Worm (Caenorhabditis elegans) whole organism, late embryonic: ENCODE measurements around the gene ddl-2.

Source experiments
- K02D7.2 ChIP-seq: sonication (generic microtip); optimal IDR thresholded peaks from 2 replicates; lab custom pipeline; 2017; ENCODE audit warnings: mild to moderate bottlenecking, missing genetic modification characterization, missing compliant biosample characterization
- ceh-18 ChIP-seq: sonication (generic microtip); optimal IDR thresholded peaks from 2 replicates; lab custom pipeline; 2016; ENCODE audit warnings: missing genetic modification characterization, missing compliant biosample characterization
- ceh-34 ChIP-seq: sonication (generic microtip); optimal IDR thresholded peaks from 2 replicates; lab custom pipeline; 2016; ENCODE audit warnings: mild to moderate bottlenecking, missing genetic modification characterization, missing compliant biosample characterization
- ceh-48 ChIP-seq: sonication (generic microtip); optimal IDR thresholded peaks from 2 replicates; lab custom pipeline; 2016; ENCODE audit warnings: missing genetic modification characterization, inconsistent platforms, missing compliant biosample characterization
- dmd-4 ChIP-seq: sonication (generic microtip); optimal IDR thresholded peaks from 2 replicates; lab custom pipeline; 2016; ENCODE audit warnings: borderline replicate concordance, missing genetic modification characterization, missing compliant biosample characterization
- fkh-10 ChIP-seq: fragments of 150-350 bp; optimal IDR thresholded peaks from 2 replicates; lab custom pipeline; 2014; ENCODE audit warnings: missing biosample characterization, missing genetic modification reagents, missing genetic modification characterization
- gmeb-2 ChIP-seq: sonication (generic microtip); optimal IDR thresholded peaks from 2 replicates; lab custom pipeline; 2016; ENCODE audit warnings: missing genetic modification characterization, inconsistent platforms, missing compliant biosample characterization
- nfya-1 ChIP-seq: sonication (generic microtip); optimal IDR thresholded peaks from 2 replicates; lab custom pipeline; 2017; ENCODE audit warnings: missing genetic modification characterization, mild to moderate bottlenecking, missing compliant biosample characterization, antibody characterized with exemption, moderate library complexity
- nhr-11 ChIP-seq: fragments of 150-350 bp; optimal IDR thresholded peaks from 2 replicates; lab custom pipeline; 2014; ENCODE audit warnings: missing biosample characterization, missing genetic modification characterization
- odd-2 ChIP-seq: sonication (generic microtip); optimal IDR thresholded peaks from 2 replicates; lab custom pipeline; 2017; ENCODE audit warnings: antibody characterized with exemption, mild to moderate bottlenecking, missing genetic modification characterization, missing compliant biosample characterization
- pha-4 ChIP-seq: fragments of 150-350 bp; optimal IDR thresholded peaks from 2 replicates; lab custom pipeline; 2018; ENCODE audit warnings: missing biosample characterization, missing genetic modification reagents, missing genetic modification characterization
- pqm-1 ChIP-seq: sonication (generic microtip); optimal IDR thresholded peaks from 2 replicates; lab custom pipeline; 2016; ENCODE audit warnings: missing genetic modification characterization, missing compliant biosample characterization
- sox-4 ChIP-seq: sonication (generic microtip); optimal IDR thresholded peaks from 2 replicates; lab custom pipeline; 2017; ENCODE audit warnings: mild to moderate bottlenecking, missing genetic modification characterization, inconsistent platforms, missing compliant biosample characterization
- tbx-2 ChIP-seq: sonication (generic microtip); optimal IDR thresholded peaks from 2 replicates; lab custom pipeline; 2016; ENCODE audit warnings: missing genetic modification characterization, missing compliant biosample characterization

- TF ChIP-seq dmd-4: no peak
- no peak for TF ChIP-seq K02D7.2 (tag; lab: Kevin White, UChicago)
- no peak for TF ChIP-seq odd-2 (tag; lab: Kevin White, UChicago)
- TF ChIP-seq ceh-48 (tag; lab: Kevin White, UChicago): no peak
- TF ChIP-seq ceh-34: no peak
- no peak for TF ChIP-seq nfya-1 (tag; lab: Kevin White, UChicago)
- TF ChIP-seq pha-4: no peak
- no peak for TF ChIP-seq ceh-18 (tag; lab: Kevin White, UChicago)
- no peak for TF ChIP-seq tbx-2 (tag; lab: Kevin White, UChicago)
- TF ChIP-seq pqm-1 (tag; lab: Kevin White, UChicago): no peak
- no peak for TF ChIP-seq sox-4 (tag; lab: Kevin White, UChicago)
- no peak for TF ChIP-seq nhr-11 (tag; lab: Kevin White, UChicago)
- no peak for TF ChIP-seq gmeb-2
- TF ChIP-seq fkh-10 (GFP tag; lab: Kevin White, UChicago): no peak
These were observed 51.7 kb downstream of the ddl-2 start, which contains the start of gene drr-1 for ce11 chrII:13495718-13496117.
